Worm (Caenorhabditis elegans): ENCODE results near the gene srx-128.

Gene srx-128

DNA sequence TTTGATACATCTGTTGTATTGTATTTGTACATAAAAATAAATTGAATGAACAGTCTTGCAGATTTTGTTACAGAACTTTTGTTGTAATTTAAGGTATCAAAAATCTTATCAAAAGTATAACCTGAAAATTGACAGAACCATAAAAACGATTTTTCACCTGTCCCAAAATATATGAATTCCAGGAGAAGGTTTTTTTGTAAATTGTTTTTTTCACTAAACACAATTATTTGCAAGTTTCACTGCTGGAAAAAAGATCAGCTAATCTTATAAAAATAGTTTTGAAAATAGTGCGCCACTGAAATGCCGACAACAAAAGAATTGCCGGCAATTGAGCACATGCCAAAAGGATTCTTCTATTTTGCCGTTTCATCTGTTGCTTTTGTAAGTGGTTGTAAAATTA, 5.9 kb downstream of the srx-128 start, which contains the start of gene srx-130:
Gene srx-130, plus strand, starts transcription at position 301 of the 400 bp plus-strand sequence.
- no peak for TF ChIP-seq C08G9.2 (tag; optimal IDR thresholded peaks at IDR 0.05)
- no peak for TF ChIP-seq ceh-45 (GFP tag; IDR thresholded peaks at IDR 0.05)
- TF ChIP-seq hlh-30 (tag; optimal IDR thresholded peaks at IDR 0.05; ENCODE audit: insufficient read depth) = no peak
- no peak for TF ChIP-seq ceh-18 (tag; optimal IDR thresholded peaks at IDR 0.05)
- TF ChIP-seq npax-4 (tag; optimal IDR thresholded peaks at IDR 0.05) = no peak
- TF ChIP-seq lin-11 (tag; optimal IDR thresholded peaks at IDR 0.05) = no peak
- TF ChIP-seq eyg-1 (tag; optimal IDR thresholded peaks at IDR 0.05) = no peak
- no peak for TF ChIP-seq ceh-48 (tag; optimal IDR thresholded peaks at IDR 0.05)
- no peak for TF ChIP-seq madf-2 (tag; optimal IDR thresholded peaks at IDR 0.05)
- TF ChIP-seq Y22D7AL.16 (tag; optimal IDR thresholded peaks at IDR 0.05) = no peak
- no peak for TF ChIP-seq pag-3 (tag; optimal IDR thresholded peaks at IDR 0.05; ENCODE audit: borderline replicate concordance)
- TF ChIP-seq tbx-2 (tag; optimal IDR thresholded peaks at IDR 0.05) = no peak

DNA sequence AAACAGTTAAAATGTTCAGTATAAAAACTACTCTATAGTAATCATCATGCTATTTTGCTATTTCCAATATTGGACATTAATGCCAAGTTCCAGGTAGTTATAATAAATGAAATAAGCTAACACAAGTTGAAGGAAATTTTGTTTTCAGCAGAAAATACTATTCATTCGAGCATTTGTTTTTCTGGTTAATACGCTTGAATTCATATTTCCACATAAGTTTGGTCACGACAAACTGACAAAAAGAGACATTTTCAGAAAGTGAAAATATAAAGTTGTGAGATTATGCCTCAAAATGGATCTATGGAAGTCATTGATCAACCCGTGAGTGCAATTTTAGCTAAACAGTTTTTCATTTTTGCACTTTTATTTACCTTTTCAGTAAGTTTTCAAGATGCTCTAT, 7.9 kb downstream of the srx-128 start, which contains the start of gene srx-131:
Gene srx-131, plus strand, starts transcription at position 301 of the 400 bp plus-strand sequence.
- TF ChIP-seq hlh-13 (GFP tag; optimal IDR thresholded peaks at IDR 0.05) = no peak
- TF ChIP-seq ztf-16 (tag; optimal IDR thresholded peaks at IDR 0.05) = no peak
- TF ChIP-seq unc-3 (GFP tag; conservative IDR thresholded peaks at IDR 0.05) = no peak
- no peak for TF ChIP-seq unc-3 (tag; optimal IDR thresholded peaks at IDR 0.05)
- no peak for TF ChIP-seq pqm-1 (tag; optimal IDR thresholded peaks at IDR 0.05)
- TF ChIP-seq ahr-1 (tag; optimal IDR thresholded peaks at IDR 0.05) = no peak
- TF ChIP-seq nhr-232 (tag; optimal IDR thresholded peaks at IDR 0.05) = no peak

DNA sequence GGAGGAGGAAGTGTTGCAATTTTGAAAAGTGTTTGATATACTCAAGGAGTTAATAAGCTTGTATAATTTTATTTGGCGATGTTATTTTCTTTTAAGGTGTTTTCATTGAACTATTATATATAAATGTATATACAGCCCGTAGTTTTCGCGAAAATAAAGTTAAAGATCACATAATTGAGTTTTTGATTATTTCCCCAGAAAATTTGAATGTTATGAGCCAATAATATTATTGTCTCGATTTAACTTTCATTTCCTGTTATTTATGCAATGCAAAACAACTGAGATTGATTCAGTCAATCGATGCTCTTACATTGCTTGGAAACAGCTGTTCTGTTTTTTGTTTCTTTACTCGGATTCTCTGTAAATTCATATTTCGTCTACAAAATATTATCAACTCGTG, 11.1 kb downstream of the srx-128 start, which contains the start of gene srx-133:
Gene srx-133, plus strand, starts transcription at position 301 of the 400 bp plus-strand sequence.
- no peak for TF ChIP-seq ceh-19 (GFP tag; optimal IDR thresholded peaks at IDR 0.05)
- TF ChIP-seq ceh-6 (GFP tag; optimal IDR thresholded peaks at IDR 0.05) = no peak
- TF ChIP-seq ceh-48 (tag; optimal IDR thresholded peaks at IDR 0.05) = no peak
- no peak for TF ChIP-seq pha-4 (tag; optimal IDR thresholded peaks at IDR 0.05)
- no peak for TF ChIP-seq ztf-16 (tag; optimal IDR thresholded peaks at IDR 0.05)
- TF ChIP-seq pag-3 (tag; optimal IDR thresholded peaks at IDR 0.05; ENCODE audit: borderline replicate concordance) = no peak
- no peak for TF ChIP-seq C38D4.7 (GFP tag; optimal IDR thresholded peaks at IDR 0.05)
- TF ChIP-seq madf-2 (tag; optimal IDR thresholded peaks at IDR 0.05) = no peak
- TF ChIP-seq hlh-6 (tag; optimal IDR thresholded peaks at IDR 0.05) = no peak
- no peak for TF ChIP-seq F13H6.1 (tag; optimal IDR thresholded peaks at IDR 0.05)
- no peak for TF ChIP-seq unc-42 (tag; optimal IDR thresholded peaks at IDR 0.05)
- no peak for TF ChIP-seq ceh-14 (tag; optimal IDR thresholded peaks at IDR 0.05)
- TF ChIP-seq fkh-10 (GFP tag; optimal IDR thresholded peaks at IDR 0.05) = no peak
- no peak for TF ChIP-seq ttx-3 (tag; optimal IDR thresholded peaks at IDR 0.05)

DNA sequence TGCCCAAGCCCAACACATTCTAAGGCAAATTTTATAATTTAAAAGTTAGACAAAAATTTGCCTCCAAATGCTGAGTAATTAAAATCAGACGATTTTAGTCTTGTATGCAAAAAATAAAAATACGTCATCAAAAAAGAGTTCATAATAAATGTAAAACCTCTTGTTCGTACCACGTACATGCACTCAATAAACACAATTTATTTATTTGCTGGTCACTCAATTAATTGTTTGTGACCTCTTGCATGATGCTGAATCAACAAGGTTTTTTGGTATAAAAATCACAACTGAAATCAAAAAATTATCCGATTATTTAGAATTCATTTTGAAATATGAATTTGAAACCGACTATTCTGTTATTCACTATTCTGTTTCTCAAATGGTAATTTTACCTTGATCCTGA, 12.9 kb downstream of the srx-128 start, which contains the start of gene hpx-2:
Gene hpx-2, plus strand, starts transcription at position 301 of the 400 bp plus-strand sequence.
- TF ChIP-seq unc-42 (tag; optimal IDR thresholded peaks at IDR 0.05) = no peak
- no peak for TF ChIP-seq ceh-14 (tag; optimal IDR thresholded peaks at IDR 0.05)
- TF ChIP-seq zip-5 (tag; optimal IDR thresholded peaks at IDR 0.05) = no peak
- no peak for TF ChIP-seq dmd-4 (tag; optimal IDR thresholded peaks at IDR 0.05; ENCODE audit: borderline replicate concordance)
- TF ChIP-seq unc-55 (GFP tag; optimal IDR thresholded peaks at IDR 0.05) = no peak
- no peak for TF ChIP-seq ceh-24 (tag; optimal IDR thresholded peaks at IDR 0.05)
- TF ChIP-seq Y22D7AL.16 (tag; optimal IDR thresholded peaks at IDR 0.05) = no peak
- no peak for TF ChIP-seq eyg-1 (tag; optimal IDR thresholded peaks at IDR 0.05)
- TF ChIP-seq ets-4 (tag; optimal IDR thresholded peaks at IDR 0.05) = no peak
- TF ChIP-seq ceh-45 (GFP tag; IDR thresholded peaks at IDR 0.05) = no peak
- no peak for TF ChIP-seq ceh-6 (GFP tag; optimal IDR thresholded peaks at IDR 0.05)
- no peak for TF ChIP-seq unc-3 (GFP tag; conservative IDR thresholded peaks at IDR 0.05)
- no peak for TF ChIP-seq unc-3 (tag; optimal IDR thresholded peaks at IDR 0.05)
- TF ChIP-seq ahr-1 (tag; optimal IDR thresholded peaks at IDR 0.05) = no peak
- no peak for TF ChIP-seq pha-2 (tag; optimal IDR thresholded peaks at IDR 0.05)
- no peak for TF ChIP-seq che-1 (tag; optimal IDR thresholded peaks at IDR 0.05)
- no peak for TF ChIP-seq K02D7.2 (tag; optimal IDR thresholded peaks at IDR 0.05)
- no peak for TF ChIP-seq tbx-7 (tag; optimal IDR thresholded peaks at IDR 0.05)
